Worm (Caenorhabditis elegans): ENCODE results near the gene C55A6.11.

DNA sequence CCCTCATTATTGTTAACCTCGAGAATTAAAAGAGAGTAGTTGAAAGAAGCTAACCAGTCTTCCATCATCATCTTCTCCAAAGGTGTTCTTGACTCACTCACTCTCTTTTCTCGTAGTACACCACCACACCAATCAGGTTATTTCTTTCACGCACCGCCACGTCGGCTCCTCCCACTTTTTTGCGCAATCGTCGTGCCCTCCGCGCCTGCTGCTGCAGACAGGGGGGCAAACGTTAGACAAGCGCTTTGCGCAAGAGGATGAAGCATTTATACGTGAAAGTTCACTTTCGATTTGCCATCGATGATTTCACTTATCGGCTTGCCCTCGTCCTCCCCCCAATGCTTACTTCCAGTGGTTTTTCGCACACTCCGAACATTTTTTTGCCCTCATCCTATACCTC lies 5.0 kb downstream of the C55A6.11 start:
- TF ChIP-seq tra-4 (tag; optimal IDR thresholded peaks at IDR 0.05) (no peak), hnd-1 (tag; optimal IDR thresholded peaks at IDR 0.05) (no peak), ets-7 (tag; optimal IDR thresholded peaks at IDR 0.05) (no peak), ama-1 (optimal IDR thresholded peaks at IDR 0.05) (no peak), aly-1 (tag; optimal IDR thresholded peaks at IDR 0.05) (no peak), tbx-37 (GFP tag; conservative IDR thresholded peaks at IDR 0.05) (no peak), flt-1 (GFP tag; IDR thresholded peaks at IDR 0.05) (no peak), sea-1 (GFP tag; conservative IDR thresholded peaks at IDR 0.05) (no peak), hmg-4 (GFP tag; optimal IDR thresholded peaks at IDR 0.05) (no peak), tbx-11 (GFP tag; IDR thresholded peaks at IDR 0.05) (no peak), B0310.2 (tag; optimal IDR thresholded peaks at IDR 0.05) (no peak), ceh-13 (GFP tag; optimal IDR thresholded peaks at IDR 0.05) (no peak), hmbx-1 (tag; optimal IDR thresholded peaks at IDR 0.05) (no peak), pes-1 (GFP tag; IDR thresholded peaks at IDR 0.05) (no peak)

All from whole organism, early embryonic.